Worm (Caenorhabditis elegans): ENCODE measurements around the gene C05D9.9.

Gene C05D9.9

ce11 chrX:1123471-1123870 is 575 bp downstream of the C05D9.9 start:
- TF ChIP-seq M03D4.4 (tag; optimal IDR thresholded peaks at IDR 0.05): no peak
- TF ChIP-seq sem-2 (GFP tag; optimal IDR thresholded peaks at IDR 0.05): no peak
- TF ChIP-seq nhr-12 (tag; optimal IDR thresholded peaks at IDR 0.05): no peak
- no peak for TF ChIP-seq tbx-8 (GFP tag; optimal IDR thresholded peaks at IDR 0.05)
- no peak for TF ChIP-seq ceh-43 (GFP tag; optimal IDR thresholded peaks at IDR 0.05)

- TF ChIP-seq ztf-11 (tag; optimal IDR thresholded peaks at IDR 0.05) (no peak), flh-1 (GFP tag; optimal IDR thresholded peaks at IDR 0.05) (no peak), ceh-39 (tag; optimal IDR thresholded peaks at IDR 0.05) (no peak), mep-1 (tag; optimal IDR thresholded peaks at IDR 0.05) (no peak), cnd-1 (tag; optimal IDR thresholded peaks at IDR 0.05) (no peak), nhr-2 (tag; optimal IDR thresholded peaks at IDR 0.05) (no peak), mab-5 (tag; optimal IDR thresholded peaks at IDR 0.05) (peak; percentile 11), elt-3 (tag; optimal IDR thresholded peaks at IDR 0.05) (no peak), bed-3 (GFP tag; optimal IDR thresholded peaks at IDR 0.05) (no peak), lsy-2 (tag; optimal IDR thresholded peaks at IDR 0.05) (no peak), sptf-1 (tag; optimal IDR thresholded peaks at IDR 0.05) (no peak), nhr-28 (tag; optimal IDR thresholded peaks at IDR 0.05) (no peak), nhr-237 (tag; optimal IDR thresholded peaks at IDR 0.05) (no peak), M03D4.4 (tag; optimal IDR thresholded peaks at IDR 0.05) (no peak), lin-32 (GFP tag; optimal IDR thresholded peaks at IDR 0.05) (no peak), nhr-12 (tag; optimal IDR thresholded peaks at IDR 0.05) (no peak), unc-62 (GFP tag; optimal IDR thresholded peaks at IDR 0.05) (peak; percentile 63), nhr-76 (tag; optimal IDR thresholded peaks at IDR 0.05) (no peak), lin-13 (tag; optimal IDR thresholded peaks at IDR 0.05) (no peak), ces-1 (GFP tag; optimal IDR thresholded peaks at IDR 0.05) (peak; percentile 25), unc-120 (tag; optimal IDR thresholded peaks at IDR 0.05; ENCODE audit: poor library complexity, severe bottlenecking) (peak; percentile 18), tbx-8 (GFP tag; optimal IDR thresholded peaks at IDR 0.05) (no peak)
Measured at ce11 chrX:1122198-1122597, 1.8 kb downstream of the C05D9.9 start.

DNA sequence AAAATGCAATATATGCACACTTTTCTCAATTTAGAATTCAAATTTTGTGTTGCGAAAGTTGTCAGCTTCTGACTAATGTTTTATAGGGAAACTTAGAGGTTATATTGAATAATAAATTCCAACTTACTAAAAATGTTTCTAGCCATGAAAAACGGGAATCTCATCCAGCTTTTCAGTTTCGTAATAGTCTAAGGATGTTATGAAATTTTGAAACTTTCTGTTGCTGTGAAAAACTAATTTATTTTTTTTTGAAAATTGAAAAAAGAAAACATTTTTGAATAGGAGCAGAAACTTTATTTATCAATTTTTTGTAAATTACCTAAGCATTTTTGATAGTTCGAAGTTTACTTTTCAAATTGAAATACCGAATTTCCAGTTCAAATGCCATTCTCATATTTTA is 2.5 kb downstream of the C05D9.9 start:
- TF ChIP-seq bed-3 (GFP tag; optimal IDR thresholded peaks at IDR 0.05) (no peak), unc-39 (tag; optimal IDR thresholded peaks at IDR 0.05) (no peak), unc-62 (GFP tag; optimal IDR thresholded peaks at IDR 0.05) (no peak), drap-1 (GFP tag; optimal IDR thresholded peaks at IDR 0.05) (no peak), lsy-2 (tag; optimal IDR thresholded peaks at IDR 0.05) (no peak), M03D4.4 (tag; optimal IDR thresholded peaks at IDR 0.05) (no peak), elt-3 (tag; optimal IDR thresholded peaks at IDR 0.05) (no peak), cnd-1 (tag; optimal IDR thresholded peaks at IDR 0.05) (no peak), nhr-76 (tag; optimal IDR thresholded peaks at IDR 0.05) (no peak), nhr-28 (tag; optimal IDR thresholded peaks at IDR 0.05) (no peak), ceh-43 (GFP tag; optimal IDR thresholded peaks at IDR 0.05) (no peak), mls-2 (tag; optimal IDR thresholded peaks at IDR 0.05) (no peak), ham-2 (GFP tag; optimal IDR thresholded peaks at IDR 0.05) (no peak), ceh-39 (tag; optimal IDR thresholded peaks at IDR 0.05) (no peak), lin-32 (GFP tag; optimal IDR thresholded peaks at IDR 0.05) (no peak), ceh-83 (GFP tag; optimal IDR thresholded peaks at IDR 0.05) (no peak), tbx-8 (GFP tag; optimal IDR thresholded peaks at IDR 0.05) (no peak), lin-13 (tag; optimal IDR thresholded peaks at IDR 0.05) (no peak), nhr-237 (tag; optimal IDR thresholded peaks at IDR 0.05) (no peak), snpc-4 (tag; optimal IDR thresholded peaks at IDR 0.05) (no peak)

- no peak for TF ChIP-seq tbx-8 (GFP tag; optimal IDR thresholded peaks at IDR 0.05)
- peak; percentile 23 for TF ChIP-seq cnd-1 (tag; optimal IDR thresholded peaks at IDR 0.05)
- no peak for TF ChIP-seq blmp-1 (tag; optimal IDR thresholded peaks at IDR 0.05)
- TF ChIP-seq M03D4.4 (tag; optimal IDR thresholded peaks at IDR 0.05): peak; percentile 32
- peak; percentile 52 for TF ChIP-seq mab-5 (tag; optimal IDR thresholded peaks at IDR 0.05)
- TF ChIP-seq unc-62 (GFP tag; optimal IDR thresholded peaks at IDR 0.05): peak; percentile 99
- peak; percentile 36 for TF ChIP-seq ztf-11 (tag; optimal IDR thresholded peaks at IDR 0.05)
- no peak for TF ChIP-seq drap-1 (GFP tag; optimal IDR thresholded peaks at IDR 0.05)
- peak; percentile 68 for TF ChIP-seq mls-2 (tag; optimal IDR thresholded peaks at IDR 0.05)
- TF ChIP-seq hlh-1 (tag; optimal IDR thresholded peaks at IDR 0.05): peak; percentile 33
- TF ChIP-seq lin-13 (tag; optimal IDR thresholded peaks at IDR 0.05): no peak
- peak; percentile 99 for TF ChIP-seq ces-1 (GFP tag; optimal IDR thresholded peaks at IDR 0.05)
- TF ChIP-seq sptf-1 (tag; optimal IDR thresholded peaks at IDR 0.05): peak; percentile 46
- TF ChIP-seq mep-1 (tag; optimal IDR thresholded peaks at IDR 0.05): peak; percentile 5
- TF ChIP-seq nhr-237 (tag; optimal IDR thresholded peaks at IDR 0.05): no peak
- peak; percentile 59 for TF ChIP-seq unc-120 (tag; optimal IDR thresholded peaks at IDR 0.05; ENCODE audit: poor library complexity, severe bottlenecking)
- peak; percentile 64 for TF ChIP-seq nhr-2 (tag; optimal IDR thresholded peaks at IDR 0.05)
- no peak for TF ChIP-seq nhr-28 (tag; optimal IDR thresholded peaks at IDR 0.05)
- TF ChIP-seq lin-32 (GFP tag; optimal IDR thresholded peaks at IDR 0.05): no peak
Measured at ce11 chrX:1120326-1120725, 3.7 kb downstream of the C05D9.9 start.

Measured in whole organism, mixed stage, embryonic.